ENCODE assay signal across 2 fruit fly cellular contexts in the genomic region with DNA sequence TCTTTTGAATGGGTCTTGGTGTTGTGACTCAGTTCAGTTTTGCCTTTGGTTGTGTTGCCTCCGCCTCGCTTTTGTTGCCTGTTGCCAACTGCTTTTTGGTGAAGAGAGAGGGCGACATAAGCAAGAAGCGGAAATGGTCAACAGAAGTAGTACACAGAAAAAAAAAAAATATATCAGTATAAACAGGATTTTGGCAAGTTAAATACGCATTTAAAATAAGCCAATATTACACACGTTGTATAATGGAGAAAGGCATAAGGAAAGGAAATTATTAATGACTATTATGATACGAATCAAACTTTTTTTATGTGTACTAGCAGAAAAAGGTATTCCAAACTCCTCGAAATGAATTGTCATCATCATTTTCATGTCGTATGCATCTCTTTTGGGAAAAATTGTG.
A peak's percentile ranks its signal among the peaks of the same experiment; 100 is the strongest.
TF ChIP-seq lines count a peak whose summit lies in the region.

No protein-coding gene starts in this region.

TF ChIP-seq in whole organism, embryonic, 481 proteins besides CTCF, POLR2A, EP300 and RAD21 (continued from another document):
- TF ChIP-seq chif (GFP tag; optimal IDR thresholded peaks at IDR 0.05; lab: Kevin White, UChicago) (peak in 1 of 2 experiments; percentile 16), stwl (tag; optimal IDR thresholded peaks at IDR 0.05; lab: Kevin White, UChicago) (peak; percentile 1), gsb-n (tag; optimal IDR thresholded peaks at IDR 0.05; lab: Kevin White, UChicago) (peak; percentile 2), CG10431 (GFP tag; optimal IDR thresholded peaks at IDR 0.05; lab: Kevin White, UChicago) (no peak), CG14965 (GFP tag; optimal IDR thresholded peaks at IDR 0.05; lab: Kevin White, UChicago; ENCODE audit: borderline replicate concordance) (no peak), CG8388 (GFP tag; optimal IDR thresholded peaks at IDR 0.05; lab: Kevin White, UChicago) (peak; percentile 11), Hsf (GFP tag; optimal IDR thresholded peaks at IDR 0.05; lab: Kevin White, UChicago) (peak; percentile 14), PHDP (tag; optimal IDR thresholded peaks at IDR 0.05; lab: Kevin White, UChicago) (peak; percentile 27), trh (GFP tag; optimal IDR thresholded peaks at IDR 0.05; lab: Kevin White, UChicago) (no peak), Hey (tag; optimal IDR thresholded peaks at IDR 0.05; lab: Kevin White, UChicago) (no peak), CG16863 (GFP tag; optimal IDR thresholded peaks at IDR 0.05; lab: Kevin White, UChicago) (peak; percentile 24), H2.0 (GFP tag; IDR thresholded peaks at IDR 0.05; lab: Robert Waterston, UW) (0 out of 2 replicates have a peak, but pooled peaks have one; percentile 17), Med (GFP tag; lab: Kevin White, UChicago) (peak; percentile 77), phol (tag; optimal IDR thresholded peaks at IDR 0.05; lab: Kevin White, UChicago) (peak; percentile 33), Blimp-1 (GFP tag; optimal IDR thresholded peaks at IDR 0.05; lab: Kevin White, UChicago) (peak; percentile 54), CG9727 (GFP tag; optimal IDR thresholded peaks at IDR 0.05; lab: Kevin White, UChicago) (peak; percentile 8), CG7839 (tag; optimal IDR thresholded peaks at IDR 0.05; lab: Kevin White, UChicago) (peak; percentile 61), bsh (GFP tag; optimal IDR thresholded peaks at IDR 0.05; lab: Kevin White, UChicago) (peak in 1 of 2 experiments; percentile 64), NC2α (GFP tag; optimal IDR thresholded peaks at IDR 0.05; lab: Kevin White, UChicago) (no peak), Asciz (GFP tag; optimal IDR thresholded peaks at IDR 0.05; lab: Kevin White, UChicago) (peak; percentile 19), Lpt (GFP tag; optimal IDR thresholded peaks at IDR 0.05; lab: Kevin White, UChicago) (no peak), CG10267 (tag; optimal IDR thresholded peaks at IDR 0.05; lab: Kevin White, UChicago) (peak; percentile 30), D19B (GFP tag; optimal IDR thresholded peaks at IDR 0.05; lab: Kevin White, UChicago) (no peak), CG30403 (GFP tag; optimal IDR thresholded peaks at IDR 0.05; lab: Kevin White, UChicago) (peak; percentile 6), Spps (tag; optimal IDR thresholded peaks at IDR 0.05; lab: Kevin White, UChicago) (peak; percentile 7), prd (optimal IDR thresholded peaks at IDR 0.05; lab: Kevin White, UChicago) (no peak), prd (GFP tag; IDR thresholded peaks at IDR 0.05; lab: Robert Waterston, UW) (peak; percentile 25; the same call in 1 of the 3 replicates), CG12155 (GFP tag; optimal IDR thresholded peaks at IDR 0.05; lab: Kevin White, UChicago) (no peak), CG17829 (tag; optimal IDR thresholded peaks at IDR 0.05; lab: Kevin White, UChicago) (peak; percentile 13), Sox102F (GFP tag; optimal IDR thresholded peaks at IDR 0.05; lab: Kevin White, UChicago) (peak; percentile 45), CG2712 (tag; optimal IDR thresholded peaks at IDR 0.05; lab: Kevin White, UChicago) (peak; percentile 42), CG17359 (tag; optimal IDR thresholded peaks at IDR 0.05; lab: Kevin White, UChicago) (peak; percentile 25), Eip74EF (GFP tag; optimal IDR thresholded peaks at IDR 0.05; lab: Kevin White, UChicago) (peak in 1 of 2 experiments; percentile 27), CG13424 (tag; optimal IDR thresholded peaks at IDR 0.05; lab: Kevin White, UChicago) (peak; percentile 3), CG2678 (tag; optimal IDR thresholded peaks at IDR 0.05; lab: Kevin White, UChicago) (peak; percentile 31), CG6254 (GFP tag; optimal IDR thresholded peaks at IDR 0.05; lab: Kevin White, UChicago) (peak; percentile 47), oc (tag; optimal IDR thresholded peaks at IDR 0.05; lab: Kevin White, UChicago) (peak; percentile 16), Ada2b (GFP tag; IDR thresholded peaks at IDR 0.05; lab: Robert Waterston, UW) (0 out of 2 replicates have a peak, but pooled peaks have one; percentile 8), sens (GFP tag; lab: Kevin White, UChicago) (peak; percentile 86), nmo (GFP tag; optimal IDR thresholded peaks at IDR 0.05; lab: Kevin White, UChicago) (peak; percentile 32), CG11504 (tag; optimal IDR thresholded peaks at IDR 0.05; lab: Kevin White, UChicago) (peak; percentile 47), Drgx (GFP tag; IDR thresholded peaks at IDR 0.05; lab: Robert Waterston, UW) (0 out of 2 replicates have a peak, but pooled peaks have one; percentile 11), row (GFP tag; IDR thresholded peaks at IDR 0.05; lab: Robert Waterston, UW) (peak; percentile 24; the same call in 1 of the 3 replicates), Hr78 (GFP tag; optimal IDR thresholded peaks at IDR 0.05; lab: Kevin White, UChicago) (no peak), Xrp1 (GFP tag; IDR thresholded peaks at IDR 0.05; lab: Robert Waterston, UW) (peak; percentile 46), dmrt99B (tag; optimal IDR thresholded peaks at IDR 0.05; lab: Kevin White, UChicago) (peak; percentile 71), CG18262 (tag; optimal IDR thresholded peaks at IDR 0.05; lab: Kevin White, UChicago) (peak; percentile 38)

TF ChIP-seq in whole organism, prepupa, 60 proteins besides CTCF, POLR2A, EP300 and RAD21 (continued from another document):
- TF ChIP-seq CG6854 (GFP tag; optimal IDR thresholded peaks at IDR 0.05; lab: Kevin White, UChicago): no peak
- peak; percentile 51 for TF ChIP-seq CG34406 (GFP tag; optimal IDR thresholded peaks at IDR 0.05; lab: Kevin White, UChicago)
- TF ChIP-seq fkh (GFP tag; optimal IDR thresholded peaks at IDR 0.05; lab: Kevin White, UChicago): no peak
- TF ChIP-seq CG8119 (GFP tag; IDR thresholded peaks at IDR 0.05; lab: Robert Waterston, UW): no peak
- TF ChIP-seq svp (GFP tag; lab: Kevin White, UChicago): peak; percentile 72
- TF ChIP-seq CG8319 (GFP tag; optimal IDR thresholded peaks at IDR 0.05; lab: Kevin White, UChicago): peak; percentile 9
- no peak for TF ChIP-seq CG1621 (tag; optimal IDR thresholded peaks at IDR 0.05; lab: Kevin White, UChicago)
- TF ChIP-seq Eip78C (GFP tag; lab: Kevin White, UChicago): peak; percentile 84
- no peak for TF ChIP-seq CG32006 (GFP tag; optimal IDR thresholded peaks at IDR 0.05; lab: Kevin White, UChicago)
- TF ChIP-seq fd85E (GFP tag; optimal IDR thresholded peaks at IDR 0.05; lab: Kevin White, UChicago): no peak
- peak; percentile 64 for TF ChIP-seq Met (GFP tag; optimal IDR thresholded peaks at IDR 0.05; lab: Kevin White, UChicago)
- TF ChIP-seq CG6276 (GFP tag; optimal IDR thresholded peaks at IDR 0.05; lab: Kevin White, UChicago): no peak
- no peak for TF ChIP-seq Ets96B (tag; optimal IDR thresholded peaks at IDR 0.05; lab: Kevin White, UChicago)
- no peak for TF ChIP-seq ss (GFP tag; optimal IDR thresholded peaks at IDR 0.05; lab: Kevin White, UChicago)
- no peak for TF ChIP-seq Sox15 (GFP tag; optimal IDR thresholded peaks at IDR 0.05; lab: Kevin White, UChicago)
- TF ChIP-seq CG3919 (GFP tag; optimal IDR thresholded peaks at IDR 0.05; lab: Kevin White, UChicago): peak; percentile 41
- no peak for TF ChIP-seq Hr4 (GFP tag; optimal IDR thresholded peaks at IDR 0.05; lab: Kevin White, UChicago)
- TF ChIP-seq Blimp-1 (GFP tag; optimal IDR thresholded peaks at IDR 0.05; lab: Kevin White, UChicago): no peak
- peak; percentile 36 for TF ChIP-seq cyc (GFP tag; optimal IDR thresholded peaks at IDR 0.05; lab: Kevin White, UChicago)
- TF ChIP-seq eg (GFP tag; IDR thresholded peaks at IDR 0.05; lab: Robert Waterston, UW): no peak
- TF ChIP-seq fd59A (GFP tag; optimal IDR thresholded peaks at IDR 0.05; lab: Kevin White, UChicago): no peak
- peak; percentile 42 for TF ChIP-seq CG6792 (GFP tag; optimal IDR thresholded peaks at IDR 0.05; lab: Kevin White, UChicago)
- TF ChIP-seq CG11902 (GFP tag; optimal IDR thresholded peaks at IDR 0.05; lab: Kevin White, UChicago): peak; percentile 27
- no peak for TF ChIP-seq CG3032 (tag; optimal IDR thresholded peaks at IDR 0.05; lab: Kevin White, UChicago)
- no peak for TF ChIP-seq CG6808 (GFP tag; optimal IDR thresholded peaks at IDR 0.05; lab: Kevin White, UChicago)
- no peak for TF ChIP-seq CG11294 (GFP tag; IDR thresholded peaks at IDR 0.05; lab: Robert Waterston, UW)
- peak; percentile 22 for TF ChIP-seq achi (GFP tag; optimal IDR thresholded peaks at IDR 0.05; lab: Kevin White, UChicago)
- peak; percentile 52 for TF ChIP-seq CG31627 (GFP tag; optimal IDR thresholded peaks at IDR 0.05; lab: Kevin White, UChicago)
- peak; percentile 4 for TF ChIP-seq CG10669 (GFP tag; optimal IDR thresholded peaks at IDR 0.05; lab: Kevin White, UChicago)
- peak; percentile 23 for TF ChIP-seq lz (GFP tag; optimal IDR thresholded peaks at IDR 0.05; lab: Kevin White, UChicago)
- TF ChIP-seq OdsH (GFP tag; optimal IDR thresholded peaks at IDR 0.05; lab: Kevin White, UChicago): peak; percentile 38
- TF ChIP-seq acj6 (GFP tag; optimal IDR thresholded peaks at IDR 0.05; lab: Kevin White, UChicago): peak; percentile 51
- TF ChIP-seq CG7368 (GFP tag; optimal IDR thresholded peaks at IDR 0.05; lab: Kevin White, UChicago): no peak
- no peak for TF ChIP-seq dsx (GFP tag; optimal IDR thresholded peaks at IDR 0.05; lab: Kevin White, UChicago; ENCODE audit: poor library complexity, severe bottlenecking)
- peak; percentile 48 for TF ChIP-seq Eip75B (GFP tag; optimal IDR thresholded peaks at IDR 0.05; lab: Kevin White, UChicago)
- no peak for TF ChIP-seq Eip93F (GFP tag; optimal IDR thresholded peaks at IDR 0.05; lab: Kevin White, UChicago)
- no peak for TF ChIP-seq Ets21C (GFP tag; optimal IDR thresholded peaks at IDR 0.05; lab: Kevin White, UChicago)
- TF ChIP-seq CG4318 (GFP tag; optimal IDR thresholded peaks at IDR 0.05; lab: Kevin White, UChicago): no peak
